Fruit fly (Drosophila melanogaster) Kc167 (cell line): ENCODE data around the gene GluRIIC.

Experiments
- Myc ChIP-seq: fragments of >200 bp; optimal IDR thresholded peaks from 2 replicates; lab custom pipeline; 2017; ENCODE audit warnings: missing external identifiers
- Sin3A ChIP-seq: fragments of >200 bp; optimal IDR thresholded peaks from 2 replicates; lab custom pipeline; 2018; ENCODE audit warnings: missing external identifiers
- h ChIP-seq: fragments of >200 bp; optimal IDR thresholded peaks from 3 replicates; lab custom pipeline; 2018; ENCODE audit warnings: missing external identifiers
- insv ChIP-seq: fragments of >200 bp; optimal IDR thresholded peaks from 3 replicates; lab custom pipeline; 2018; ENCODE audit warnings: missing external identifiers
- psq ChIP-seq: fragments of >200 bp; optimal IDR thresholded peaks from 2 replicates; lab custom pipeline; 2017; ENCODE audit warnings: missing external identifiers
- ttk ChIP-seq: sonication (Bioruptor generic); optimal IDR thresholded peaks from 2 replicates; lab custom pipeline; 2017; ENCODE audit warnings: missing external identifiers

GluRIIC gene

DNA sequence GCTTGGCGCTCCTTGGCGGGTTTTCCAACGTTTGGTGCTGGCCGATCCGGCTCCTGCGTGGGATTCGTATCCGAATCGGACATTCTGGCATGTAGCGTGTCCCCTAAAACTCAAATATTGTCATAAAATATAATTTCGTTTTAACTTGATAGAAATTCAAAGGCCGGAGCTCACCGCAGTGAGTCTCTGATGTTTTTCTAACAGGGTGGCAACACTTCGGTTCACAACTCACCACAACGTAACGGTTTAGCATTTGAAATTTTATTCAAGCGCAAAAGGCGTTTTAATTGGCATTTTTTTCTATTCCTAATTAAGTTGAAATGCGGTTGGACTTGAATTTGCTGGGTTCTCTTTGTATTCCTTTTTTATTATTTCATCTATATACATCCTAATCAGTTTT, 28.9 kb upstream of the GluRIIC start, which contains the start of gene CG15824:
Gene CG15824 (minus strand): TSS at position 172 of the 400 bp plus-strand sequence.
- TF ChIP-seq psq (lab: Kevin White, UChicago) (no peak), h (lab: Kevin White, UChicago) (no peak), Sin3A (lab: Kevin White, UChicago) (no peak), ttk (no peak), Myc (no peak), insv (lab: Kevin White, UChicago) (no peak)

DNA sequence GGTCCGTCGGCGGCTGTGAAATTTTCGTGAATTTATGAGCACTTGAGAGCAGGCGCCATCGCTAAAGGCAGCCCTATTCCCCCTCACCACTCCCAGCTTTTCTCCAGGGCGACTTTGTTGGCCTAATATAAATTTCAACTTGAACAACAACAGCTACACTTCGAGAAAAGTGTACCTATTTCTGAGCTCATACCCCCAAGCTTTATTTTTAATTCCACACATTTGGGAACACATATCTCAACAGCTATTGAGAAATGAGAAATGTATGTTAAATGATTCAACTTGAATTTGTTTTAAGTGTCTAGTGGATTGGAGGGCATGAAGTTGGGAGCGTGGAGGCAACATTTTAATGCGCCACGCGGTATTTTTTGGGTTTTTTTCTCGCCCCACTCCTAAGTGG, 27.1 kb upstream of the GluRIIC start:
- TF ChIP-seq psq (lab: Kevin White, UChicago) (no peak), h (lab: Kevin White, UChicago) (no peak), insv (lab: Kevin White, UChicago) (no peak), Sin3A (lab: Kevin White, UChicago) (no peak), Myc (no peak), ttk (no peak)

DNA sequence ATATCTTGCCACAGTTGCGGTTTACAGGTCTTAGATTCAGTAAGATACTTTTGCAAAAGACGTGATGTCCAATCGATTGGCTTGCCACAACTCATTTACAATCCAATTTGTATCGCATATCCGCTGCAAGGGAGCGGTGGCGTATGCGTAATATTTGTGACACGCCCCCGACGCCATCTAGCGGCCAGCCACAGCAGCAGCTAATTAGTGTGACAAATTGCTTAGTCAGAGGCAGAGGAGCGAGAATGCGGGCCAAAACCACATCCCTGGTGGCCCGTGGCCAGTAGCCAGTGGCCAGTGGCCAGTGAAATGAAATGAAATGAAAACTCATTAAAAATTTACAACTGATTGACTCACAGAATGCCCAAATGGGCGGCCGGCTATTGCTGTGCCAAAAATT, 26.1 kb upstream of the GluRIIC start:
- TF ChIP-seq Sin3A (lab: Kevin White, UChicago) (no peak), ttk (no peak), insv (lab: Kevin White, UChicago) (no peak), psq (lab: Kevin White, UChicago) (no peak), Myc (no peak), h (lab: Kevin White, UChicago) (no peak)

DNA sequence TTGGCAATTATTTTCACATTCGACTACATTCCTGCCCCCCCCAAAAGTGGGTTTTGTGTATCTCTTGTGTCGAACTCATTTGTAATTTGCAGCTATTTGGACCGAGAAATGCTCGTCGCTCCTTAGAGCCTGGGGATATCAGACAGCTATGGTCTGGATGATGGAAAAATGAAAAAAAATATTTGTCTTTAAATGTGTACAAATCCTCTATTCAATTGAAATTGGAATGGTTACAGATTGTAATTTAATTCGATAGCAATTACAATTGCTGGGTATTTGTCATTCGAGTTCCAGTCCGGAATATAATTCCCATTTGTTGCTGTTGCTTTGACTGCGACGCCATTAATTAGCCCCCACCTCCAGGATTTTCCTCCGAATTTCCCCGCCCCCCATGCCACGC, 24.1 kb upstream of the GluRIIC start:
- TF ChIP-seq ttk (no peak), psq (lab: Kevin White, UChicago) (no peak), Myc (no peak), insv (lab: Kevin White, UChicago) (no peak), h (lab: Kevin White, UChicago) (no peak), Sin3A (lab: Kevin White, UChicago) (no peak)

DNA sequence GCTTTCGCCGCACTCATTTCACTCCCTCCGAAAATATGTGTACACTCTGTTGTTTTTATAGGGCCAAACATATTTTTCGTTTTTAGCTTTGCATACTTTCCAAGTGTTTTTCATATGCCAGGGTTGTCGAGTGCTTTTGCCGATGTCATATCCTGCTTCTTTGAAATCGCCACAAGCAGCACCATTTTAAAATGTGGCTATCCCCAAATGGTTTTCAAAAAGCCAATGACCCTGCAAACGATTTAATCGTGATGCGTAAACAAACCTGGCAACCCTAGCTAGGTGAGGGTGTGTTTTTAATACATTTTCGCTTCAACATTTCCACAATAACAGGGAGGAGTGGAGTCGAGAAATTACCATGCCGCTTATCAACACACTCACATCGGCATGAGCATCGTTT, 21.4 kb upstream of the GluRIIC start:
- TF ChIP-seq psq (lab: Kevin White, UChicago), result no peak
- TF ChIP-seq h (lab: Kevin White, UChicago), result no peak
- no peak for TF ChIP-seq Myc
- no peak for TF ChIP-seq insv (lab: Kevin White, UChicago)
- no peak for TF ChIP-seq Sin3A (lab: Kevin White, UChicago)
- TF ChIP-seq ttk, result no peak

DNA sequence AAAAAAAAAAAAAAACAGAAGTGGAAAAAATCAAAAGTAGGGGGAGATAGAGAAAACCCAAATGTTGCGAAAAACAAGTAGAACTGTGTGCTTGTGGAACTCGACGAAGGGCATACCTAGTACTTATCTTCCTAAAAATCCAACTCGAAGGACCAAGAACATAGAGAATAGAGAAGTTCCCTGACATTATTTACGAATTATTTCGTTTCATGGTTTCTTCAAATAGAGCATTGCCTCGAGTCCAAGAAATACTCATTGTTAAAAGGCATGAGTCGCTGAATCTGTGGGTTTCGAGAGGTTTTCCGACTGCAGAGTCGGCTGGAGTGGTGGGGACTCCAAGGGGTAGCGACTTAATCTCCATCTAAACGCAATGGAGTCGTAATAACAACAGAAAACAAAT, 20.7 kb upstream of the GluRIIC start:
- TF ChIP-seq ttk, result no peak
- TF ChIP-seq Sin3A (lab: Kevin White, UChicago), result no peak
- no peak for TF ChIP-seq h (lab: Kevin White, UChicago)
- no peak for TF ChIP-seq insv (lab: Kevin White, UChicago)
- TF ChIP-seq Myc, result no peak
- no peak for TF ChIP-seq psq (lab: Kevin White, UChicago)

DNA sequence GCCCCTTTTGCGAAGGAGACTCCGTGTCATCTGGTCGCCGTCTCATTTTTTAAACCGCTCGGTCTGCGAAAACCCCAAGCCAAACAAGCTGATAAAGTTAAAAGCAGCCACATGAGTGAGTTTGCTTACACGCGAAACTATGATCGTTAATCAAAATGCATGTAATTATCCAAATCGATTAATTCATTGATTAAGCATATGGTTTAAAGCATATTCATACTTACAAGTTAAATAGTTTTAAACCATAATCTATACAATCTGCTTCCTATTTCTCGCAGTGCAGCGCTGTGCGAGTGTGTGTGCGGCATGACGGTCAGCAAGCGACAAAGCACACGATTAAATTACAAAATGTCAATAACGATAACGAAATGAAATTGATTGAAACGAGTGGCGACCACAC, 18.4 kb upstream of the GluRIIC start:
- no peak for TF ChIP-seq Sin3A (lab: Kevin White, UChicago)
- TF ChIP-seq psq (lab: Kevin White, UChicago), result no peak
- TF ChIP-seq ttk, result no peak
- no peak for TF ChIP-seq insv (lab: Kevin White, UChicago)
- no peak for TF ChIP-seq h (lab: Kevin White, UChicago)
- no peak for TF ChIP-seq Myc

DNA sequence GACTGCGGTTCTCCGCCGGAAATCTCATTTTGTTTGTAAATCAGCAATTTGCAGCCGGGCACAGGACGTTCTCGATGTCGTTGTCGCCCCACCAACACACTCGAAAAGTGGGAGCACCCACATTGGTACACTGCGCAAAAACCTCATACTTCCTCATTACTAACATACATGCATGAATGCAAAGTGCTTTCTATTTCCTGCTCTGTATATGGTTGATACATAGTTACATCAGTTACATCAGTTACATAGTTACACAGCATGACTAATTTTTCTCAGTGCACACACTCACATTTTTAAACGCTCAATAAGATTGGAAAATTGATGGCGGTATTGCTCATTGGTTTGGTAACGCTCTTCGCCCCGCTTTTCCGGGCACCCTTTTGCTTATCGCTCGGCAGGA, 16.8 kb upstream of the GluRIIC start:
- no peak for TF ChIP-seq ttk

DNA sequence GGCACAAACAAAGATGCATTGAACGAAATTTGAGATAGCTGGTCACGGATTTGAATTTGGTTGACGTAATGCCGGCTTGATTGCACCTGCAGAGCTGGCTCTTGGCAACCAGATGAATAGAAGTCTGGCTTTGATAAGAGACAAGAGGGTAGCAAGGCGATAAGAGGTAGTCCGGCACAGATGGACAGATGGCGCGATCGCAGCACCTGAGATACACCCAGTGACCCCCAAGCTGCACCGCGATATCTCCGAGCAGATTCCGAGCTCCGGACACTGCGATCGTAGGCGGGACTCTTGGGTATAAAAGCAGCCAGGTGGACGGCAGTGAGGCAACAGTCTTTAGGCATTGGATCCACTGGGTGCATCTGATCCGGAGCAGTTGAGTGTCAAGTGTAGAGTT, 15.6 kb upstream of the GluRIIC start, which contains the start of gene Lsp1beta:
Gene Lsp1beta (plus strand): TSS at position 185 of the 400 bp plus-strand sequence.
- TF ChIP-seq psq (lab: Kevin White, UChicago), result no peak
- no peak for TF ChIP-seq Sin3A (lab: Kevin White, UChicago)
- TF ChIP-seq Myc, result no peak
- no peak for TF ChIP-seq ttk
- no peak for TF ChIP-seq h (lab: Kevin White, UChicago)
- TF ChIP-seq insv (lab: Kevin White, UChicago), result no peak

DNA sequence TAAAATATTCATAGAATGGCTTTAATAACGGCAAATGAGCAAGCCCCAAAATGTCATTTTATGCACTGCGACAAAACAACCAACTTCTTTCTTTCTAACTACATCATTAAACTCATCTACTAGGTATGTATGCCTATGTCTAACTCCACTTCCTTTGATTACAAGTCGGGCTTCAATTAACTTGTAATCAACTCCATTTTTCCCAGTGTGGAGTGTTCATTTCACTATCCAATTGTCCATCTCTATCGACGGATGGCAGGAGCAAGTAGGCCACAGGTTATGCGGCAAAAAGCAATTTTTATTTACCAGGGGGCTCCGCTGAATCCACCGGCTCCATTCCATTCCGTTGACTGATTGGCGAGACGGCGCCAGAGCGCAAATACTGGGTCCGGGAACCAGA, 10.1 kb upstream of the GluRIIC start:
- TF ChIP-seq insv (lab: Kevin White, UChicago), result no peak
- TF ChIP-seq h (lab: Kevin White, UChicago), result no peak
- no peak for TF ChIP-seq ttk
- no peak for TF ChIP-seq Sin3A (lab: Kevin White, UChicago)
- no peak for TF ChIP-seq Myc
- TF ChIP-seq psq (lab: Kevin White, UChicago), result no peak

DNA sequence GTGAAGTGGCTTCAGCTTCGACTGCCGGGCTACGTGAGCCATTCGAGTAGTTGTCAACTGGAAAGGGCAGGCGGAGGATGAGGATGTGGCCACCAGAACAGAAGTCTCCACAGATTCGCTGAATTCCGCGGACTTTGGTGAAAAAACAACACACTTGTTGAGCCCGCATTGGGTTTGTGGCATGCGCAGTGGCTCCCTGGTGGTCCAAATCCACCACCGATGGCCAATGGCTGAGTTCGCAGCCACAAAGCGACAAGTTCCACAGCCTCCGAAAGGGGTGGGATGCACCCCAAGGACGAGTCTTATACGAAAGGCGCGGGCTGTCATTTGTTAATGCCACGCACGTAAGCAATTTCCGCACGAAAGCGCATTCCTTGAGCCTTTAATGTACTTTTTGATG, 4.9 kb downstream of the GluRIIC start:
- TF ChIP-seq insv (lab: Kevin White, UChicago) (no peak), ttk (no peak), Sin3A (lab: Kevin White, UChicago) (no peak), h (lab: Kevin White, UChicago) (no peak), psq (lab: Kevin White, UChicago) (no peak), Myc (no peak)

DNA sequence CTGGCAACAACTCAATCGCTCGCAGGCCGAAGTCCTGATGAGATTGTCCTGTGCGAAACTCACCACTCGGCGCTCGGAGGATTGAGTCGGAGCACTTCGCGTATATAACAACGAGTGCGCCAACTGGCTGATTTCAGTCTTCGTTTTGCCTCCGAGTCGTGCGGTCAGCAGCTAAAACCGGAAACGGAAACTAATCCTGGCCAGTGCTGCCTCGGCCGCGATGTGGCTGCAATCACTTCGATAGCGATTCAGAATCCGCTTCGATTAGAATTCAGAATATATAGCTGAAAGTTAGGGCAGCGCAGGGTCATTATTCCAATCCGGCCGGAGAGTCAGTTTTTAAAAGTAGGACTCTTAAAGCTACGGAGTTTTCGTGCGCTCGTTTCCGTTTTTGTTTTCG, 8.8 kb downstream of the GluRIIC start, which contains the start of gene Tmtc2:
Gene Tmtc2 (plus strand): TSS at position 134 of the 400 bp plus-strand sequence.
- no peak for TF ChIP-seq Sin3A (lab: Kevin White, UChicago)
- no peak for TF ChIP-seq h (lab: Kevin White, UChicago)
- no peak for TF ChIP-seq ttk
- TF ChIP-seq psq (lab: Kevin White, UChicago), result no peak

DNA sequence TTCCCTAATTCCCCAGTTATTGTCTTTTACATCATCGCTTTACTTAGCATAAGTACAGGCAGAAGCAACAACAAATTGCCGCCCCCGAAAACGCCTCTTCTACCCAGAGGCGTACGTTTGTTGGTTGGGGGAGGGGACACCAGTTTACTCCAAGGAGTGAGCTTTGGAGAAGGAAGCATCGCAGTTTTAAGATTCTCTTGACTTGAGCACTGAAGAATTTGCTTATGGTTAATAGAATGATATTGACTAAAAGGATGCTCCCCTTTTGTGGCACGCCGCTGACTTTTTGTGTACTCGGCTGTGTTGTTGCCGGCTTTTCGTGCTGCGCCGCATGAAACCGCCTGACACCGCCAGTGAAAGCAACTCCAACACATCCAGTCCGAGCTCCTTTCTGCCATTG, 23.0 kb downstream of the GluRIIC start:
- TF ChIP-seq Myc, result no peak
- TF ChIP-seq Sin3A (lab: Kevin White, UChicago), result no peak
- no peak for TF ChIP-seq insv (lab: Kevin White, UChicago)
- no peak for TF ChIP-seq psq (lab: Kevin White, UChicago)
- TF ChIP-seq ttk, result no peak
- TF ChIP-seq h (lab: Kevin White, UChicago), result no peak
